Worm (Caenorhabditis elegans) whole organism, early embryonic: ENCODE data around the gene npr-12.

Experiments used
- B0310.2 ChIP-seq: sonication (generic microtip); optimal IDR thresholded peaks from 2 replicates; lab custom pipeline; 2016; ENCODE audit warnings: mild to moderate bottlenecking, missing genetic modification characterization, missing compliant biosample characterization
- ceh-13 ChIP-seq: fragments of 200-800 bp; sonication (Bioruptor generic); optimal IDR thresholded peaks from 2 replicates; lab custom pipeline; 2018; ENCODE audit warnings: mild to moderate bottlenecking, missing genetic modification characterization, missing compliant biosample characterization

DNA sequence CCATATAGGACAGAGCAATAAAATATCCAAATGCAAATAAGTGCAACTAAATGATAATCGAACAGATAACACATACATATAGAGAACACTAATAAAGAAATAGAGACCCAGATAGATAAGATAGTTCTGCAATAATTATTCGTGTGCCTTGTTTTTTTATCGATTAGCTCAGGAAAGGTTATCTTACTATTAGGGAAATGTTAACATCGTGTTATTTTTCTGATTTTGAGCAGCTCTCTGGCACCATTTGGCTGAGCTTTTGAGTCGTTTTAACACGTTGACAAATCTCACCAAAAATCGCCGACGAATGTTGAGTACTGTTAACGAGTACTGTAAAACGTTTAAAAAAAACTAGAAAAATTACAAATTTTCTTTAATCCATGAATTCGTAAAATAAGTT, 9.0 kb downstream of the npr-12 start, which contains the start of gene cest-6:
- TF ChIP-seq ceh-13 (GFP tag; lab: Kevin White, UChicago) (no peak), B0310.2 (no peak)
